Worm (Caenorhabditis elegans) whole organism, late embryonic: ENCODE results near the gene sshk-1.
A peak's percentile ranks its signal among the peaks of the same experiment; 100 is the strongest.

Experiments used
- C08G9.2 ChIP-seq: sonication (generic microtip); optimal IDR thresholded peaks from 2 replicates; lab custom pipeline; 2016; ENCODE audit warnings: mild to moderate bottlenecking, missing genetic modification characterization, moderate library complexity, missing compliant biosample characterization
- K02D7.2 ChIP-seq: sonication (generic microtip); optimal IDR thresholded peaks from 2 replicates; lab custom pipeline; 2017; ENCODE audit warnings: mild to moderate bottlenecking, missing genetic modification characterization, missing compliant biosample characterization
- K09A11.1 ChIP-seq: sonication (generic microtip); optimal IDR thresholded peaks from 2 replicates; lab custom pipeline; 2017; ENCODE audit warnings: antibody characterized with exemption, mild to moderate bottlenecking, missing genetic modification characterization, missing compliant biosample characterization; ENCODE audit not compliant: insufficient read depth
- T23F11.4 ChIP-seq: fragments of 200-800 bp; sonication (Bioruptor generic); optimal IDR thresholded peaks from 2 replicates; lab custom pipeline; 2018; ENCODE audit warnings: mild to moderate bottlenecking, missing genetic modification characterization, missing compliant biosample characterization
- ahr-1 ChIP-seq: sonication (generic microtip); optimal IDR thresholded peaks from 2 replicates; lab custom pipeline; 2016; ENCODE audit warnings: missing genetic modification characterization, missing compliant biosample characterization
- ceh-14 ChIP-seq: sonication (generic microtip); optimal IDR thresholded peaks from 2 replicates; lab custom pipeline; 2016; ENCODE audit warnings: missing genotype, missing genetic modification characterization, missing compliant biosample characterization
- ceh-22 ChIP-seq: sonication (generic microtip); optimal IDR thresholded peaks from 2 replicates; lab custom pipeline; 2017; ENCODE audit warnings: missing biosample characterization, missing genetic modification characterization
- ceh-24 ChIP-seq: sonication (generic microtip); optimal IDR thresholded peaks from 2 replicates; lab custom pipeline; 2016; ENCODE audit warnings: mild to moderate bottlenecking, missing genetic modification characterization, missing compliant biosample characterization
- ceh-31 ChIP-seq: sonication (generic microtip); optimal IDR thresholded peaks from 2 replicates; lab custom pipeline; 2016; ENCODE audit warnings: missing genetic modification characterization, missing compliant biosample characterization
- ceh-34 ChIP-seq: sonication (generic microtip); optimal IDR thresholded peaks from 2 replicates; lab custom pipeline; 2016; ENCODE audit warnings: mild to moderate bottlenecking, missing genetic modification characterization, missing compliant biosample characterization
- ceh-48 ChIP-seq: sonication (generic microtip); optimal IDR thresholded peaks from 2 replicates; lab custom pipeline; 2016; ENCODE audit warnings: missing genetic modification characterization, inconsistent platforms, missing compliant biosample characterization
- ceh-6 ChIP-seq: fragments of 200-800 bp; sonication (Bioruptor generic); optimal IDR thresholded peaks from 2 replicates; lab custom pipeline; 2018; ENCODE audit warnings: mild to moderate bottlenecking, missing genetic modification characterization, missing compliant biosample characterization
- dmd-4 ChIP-seq: sonication (generic microtip); optimal IDR thresholded peaks from 2 replicates; lab custom pipeline; 2016; ENCODE audit warnings: borderline replicate concordance, missing genetic modification characterization, missing compliant biosample characterization
- dve-1 ChIP-seq: sonication (generic microtip); optimal IDR thresholded peaks from 2 replicates; lab custom pipeline; 2017; ENCODE audit warnings: antibody characterized with exemption, mild to moderate bottlenecking, missing genetic modification characterization, missing compliant biosample characterization
- elt-4 ChIP-seq: sonication (generic microtip); optimal IDR thresholded peaks from 2 replicates; lab custom pipeline; 2016; ENCODE audit warnings: missing genetic modification characterization, missing compliant biosample characterization
- ets-4 ChIP-seq: sonication (generic microtip); optimal IDR thresholded peaks from 2 replicates; lab custom pipeline; 2016; ENCODE audit warnings: missing genetic modification characterization, missing compliant biosample characterization
- eyg-1 ChIP-seq: sonication (generic microtip); optimal IDR thresholded peaks from 2 replicates; lab custom pipeline; 2016; ENCODE audit warnings: missing genotype, missing genetic modification characterization, missing compliant biosample characterization
- fkh-6 ChIP-seq: sonication (generic microtip); optimal IDR thresholded peaks from 2 replicates; lab custom pipeline; 2016; ENCODE audit warnings: missing genetic modification characterization, missing compliant biosample characterization
- gmeb-2 ChIP-seq: sonication (generic microtip); optimal IDR thresholded peaks from 2 replicates; lab custom pipeline; 2016; ENCODE audit warnings: missing genetic modification characterization, inconsistent platforms, missing compliant biosample characterization
- hlh-13 ChIP-seq: fragments of 200-800 bp; sonication (Bioruptor generic); optimal IDR thresholded peaks from 2 replicates; lab custom pipeline; 2018; ENCODE audit warnings: mild to moderate bottlenecking, missing genetic modification characterization, missing compliant biosample characterization
- hlh-15 ChIP-seq: sonication (generic microtip); optimal IDR thresholded peaks from 2 replicates; lab custom pipeline; 2016; ENCODE audit warnings: missing genetic modification characterization, missing compliant biosample characterization
- hlh-30 ChIP-seq: sonication (generic microtip); optimal IDR thresholded peaks from 2 replicates; lab custom pipeline; 2017; ENCODE audit warnings: antibody characterized with exemption, missing genetic modification characterization, missing compliant biosample characterization; ENCODE audit not compliant: insufficient read depth
- lim-6 ChIP-seq: sonication (generic microtip); optimal IDR thresholded peaks from 2 replicates; lab custom pipeline; 2016; ENCODE audit warnings: missing genetic modification characterization, missing compliant biosample characterization
- madf-2 ChIP-seq: sonication (generic microtip); optimal IDR thresholded peaks from 2 replicates; lab custom pipeline; 2017; ENCODE audit warnings: missing genetic modification characterization, missing compliant biosample characterization
- nfya-1 ChIP-seq: sonication (generic microtip); optimal IDR thresholded peaks from 2 replicates; lab custom pipeline; 2017; ENCODE audit warnings: missing genetic modification characterization, mild to moderate bottlenecking, missing compliant biosample characterization, antibody characterized with exemption, moderate library complexity
- odd-2 ChIP-seq: sonication (generic microtip); optimal IDR thresholded peaks from 2 replicates; lab custom pipeline; 2017; ENCODE audit warnings: antibody characterized with exemption, mild to moderate bottlenecking, missing genetic modification characterization, missing compliant biosample characterization
- pax-1 ChIP-seq: fragments of 150-350 bp; optimal IDR thresholded peaks from 2 replicates; lab custom pipeline; 2014; ENCODE audit warnings: missing biosample characterization, missing genetic modification characterization
- pha-2 ChIP-seq: sonication (generic microtip); optimal IDR thresholded peaks from 2 replicates; lab custom pipeline; 2017; ENCODE audit warnings: mild to moderate bottlenecking, missing genetic modification characterization, missing compliant biosample characterization
- pha-4 ChIP-seq: fragments of 150-350 bp; optimal IDR thresholded peaks from 2 replicates; lab custom pipeline; 2018; ENCODE audit warnings: missing biosample characterization, missing genetic modification reagents, missing genetic modification characterization
- pqm-1 ChIP-seq: sonication (generic microtip); optimal IDR thresholded peaks from 2 replicates; lab custom pipeline; 2016; ENCODE audit warnings: missing genetic modification characterization, missing compliant biosample characterization
- ref-2 ChIP-seq: sonication (generic microtip); optimal IDR thresholded peaks from 2 replicates; lab custom pipeline; 2016; ENCODE audit warnings: missing genetic modification characterization, missing compliant biosample characterization
- rnt-1 ChIP-seq: sonication (generic microtip); optimal IDR thresholded peaks from 2 replicates; lab custom pipeline; 2016; ENCODE audit warnings: missing genetic modification characterization, missing compliant biosample characterization
- sdc-2 ChIP-seq: sonication (generic microtip); optimal IDR thresholded peaks from 2 replicates; lab custom pipeline; 2016; ENCODE audit warnings: missing genotype, missing genetic modification characterization, missing compliant biosample characterization
- sox-2 ChIP-seq: fragments of 200-800 bp; sonication (Bioruptor generic); IDR thresholded peaks from 2 replicates; pipeline ENCODE4 v1.3.6; 2022; ENCODE audit warnings: missing genetic modification reagents, missing genetic modification characterization, missing compliant biosample characterization
- tbx-2 ChIP-seq: sonication (generic microtip); optimal IDR thresholded peaks from 2 replicates; lab custom pipeline; 2016; ENCODE audit warnings: missing genetic modification characterization, missing compliant biosample characterization
- tbx-7 ChIP-seq: sonication (generic microtip); optimal IDR thresholded peaks from 2 replicates; lab custom pipeline; 2016; ENCODE audit warnings: missing genotype, missing genetic modification characterization, missing compliant biosample characterization
- ttx-3 ChIP-seq: sonication (generic microtip); optimal IDR thresholded peaks from 2 replicates; lab custom pipeline; 2016; ENCODE audit warnings: missing genetic modification reagents, missing genetic modification characterization, missing compliant biosample characterization
- unc-3 ChIP-seq, 2 experiments: fragments of 200-800 bp in 1 of 2; sonication (Bioruptor generic) in 1 of 2; sonication (generic microtip) in 1 of 2; conservative IDR thresholded peaks in 1 of 2; optimal IDR thresholded peaks in 1 of 2; 2 replicates each; pipeline versions ENCODE4 v1.3.6 to Lab custom; 2016 to 2022; ENCODE audit warnings: missing compliant biosample characterization in 2 of 2, missing genetic modification characterization in 2 of 2, missing genetic modification reagents in 1 of 2
- unc-42 ChIP-seq: sonication (generic microtip); optimal IDR thresholded peaks from 2 replicates; lab custom pipeline; 2016; ENCODE audit warnings: missing genotype, missing genetic modification characterization, missing compliant biosample characterization
- unc-55 ChIP-seq: sonication (generic microtip); optimal IDR thresholded peaks from 2 replicates; lab custom pipeline; 2017; ENCODE audit warnings: missing biosample characterization, missing genetic modification reagents, missing genetic modification characterization
- unc-86 ChIP-seq: sonication (generic microtip); optimal IDR thresholded peaks from 2 replicates; lab custom pipeline; 2016; ENCODE audit warnings: missing genetic modification characterization, missing compliant biosample characterization

sshk-1 gene

ce11 chrV:20837765-20838164, 21.8 kb downstream of the sshk-1 start, which contains the start of gene mrps-12:
Gene mrps-12 (plus strand): TSS chrV:20838080.
- TF ChIP-seq nfya-1 (tag; lab: Kevin White, UChicago) (peak; percentile 1), ahr-1 (tag; lab: Kevin White, UChicago) (no peak)

ce11 chrV:20838565-20838964, 22.6 kb downstream of the sshk-1 start, which contains the start of gene exos-7:
Gene exos-7 (plus strand): TSS chrV:20838865.
- TF ChIP-seq hlh-15 (tag; lab: Kevin White, UChicago) (no peak), hlh-30 (no peak), gmeb-2 (no peak)

ce11 chrV:20839307-20839909, 23.5 kb downstream of the sshk-1 start:
- TF ChIP-seq tbx-7 (peak; percentile 4), ceh-34 (tag; lab: Kevin White, UChicago) (peak; percentile 10), C08G9.2 (peak; percentile 63), ceh-31 (tag; lab: Kevin White, UChicago) (peak; percentile 62), ref-2 (tag; lab: Kevin White, UChicago) (peak; percentile 49), tbx-2 (tag; lab: Kevin White, UChicago) (peak; percentile 35), rnt-1 (peak; percentile 11)

ce11 chrV:20841484-20841883, 25.5 kb downstream of the sshk-1 start:
- TF ChIP-seq ttx-3 (no peak), ceh-14 (no peak), ceh-24 (tag; lab: Kevin White, UChicago) (no peak), fkh-6 (tag; lab: Kevin White, UChicago) (no peak), T23F11.4 (GFP tag; lab: Kevin White, UChicago) (no peak), rnt-1 (no peak), ref-2 (tag; lab: Kevin White, UChicago) (no peak), K02D7.2 (tag; lab: Kevin White, UChicago) (no peak), ets-4 (no peak), ceh-48 (tag; lab: Kevin White, UChicago) (no peak)
- TF ChIP-seq, all 69 proteins: peak for 0

ce11 chrV:20845524-20846208, 29.7 kb downstream of the sshk-1 start, which contains the start of the genes F31D4.2 and fkb-6:
Gene F31D4.2 (minus strand): TSS chrV:20845546.
Gene fkb-6 (plus strand): TSS chrV:20846158.
- TF ChIP-seq hlh-15 (tag; lab: Kevin White, UChicago), result no peak
- peak; percentile 53 for TF ChIP-seq tbx-2 (tag; lab: Kevin White, UChicago)
- TF ChIP-seq hlh-13 (GFP tag; lab: Kevin White, UChicago), result no peak
- peak; percentile 37 for TF ChIP-seq unc-42 (tag; lab: Kevin White, UChicago)
- no peak for TF ChIP-seq ahr-1 (tag; lab: Kevin White, UChicago)
- no peak for TF ChIP-seq pha-4 (tag; lab: Kevin White, UChicago)
- TF ChIP-seq unc-55 (GFP tag; lab: Kevin White, UChicago), result peak; percentile 63
- no peak for TF ChIP-seq madf-2 (tag; lab: Kevin White, UChicago)
- no peak for TF ChIP-seq ets-4
- TF ChIP-seq K09A11.1 (tag; lab: Kevin White, UChicago), result no peak
- TF ChIP-seq pax-1 (tag; lab: Kevin White, UChicago), result peak; percentile 8
- no peak for TF ChIP-seq ref-2 (tag; lab: Kevin White, UChicago)
- TF ChIP-seq hlh-30, result peak; percentile 22
- TF ChIP-seq lim-6 (tag; lab: Kevin White, UChicago), result no peak
- TF ChIP-seq pqm-1 (tag; lab: Kevin White, UChicago), result no peak
- TF ChIP-seq dve-1 (tag; lab: Kevin White, UChicago), result peak; percentile 42
- TF ChIP-seq ceh-6 (GFP tag; lab: Kevin White, UChicago), result no peak
- no peak for TF ChIP-seq elt-4 (tag; lab: Kevin White, UChicago)
- TF ChIP-seq ceh-14, result no peak
- no peak for TF ChIP-seq odd-2
- no peak for TF ChIP-seq eyg-1 (tag; lab: Kevin White, UChicago)
- TF ChIP-seq unc-3 (GFP tag; conservative IDR thresholded peaks at IDR 0.05; lab: Robert Waterston, UW), result no peak
- TF ChIP-seq unc-3 (tag; optimal IDR thresholded peaks at IDR 0.05; lab: Kevin White, UChicago), result no peak
- no peak for TF ChIP-seq dmd-4 (tag; lab: Kevin White, UChicago)
- no peak for TF ChIP-seq ceh-22
- TF ChIP-seq unc-86 (tag; lab: Kevin White, UChicago), result peak; percentile 3
- peak; percentile 1; the same call in 1 of the 2 replicates for TF ChIP-seq sox-2
- peak; percentile 4 for TF ChIP-seq pha-2 (tag; lab: Kevin White, UChicago)
- peak; percentile 89 for TF ChIP-seq ceh-48 (tag; lab: Kevin White, UChicago)
- no peak for TF ChIP-seq sdc-2 (tag; lab: Kevin White, UChicago)
- no peak for TF ChIP-seq fkh-6 (tag; lab: Kevin White, UChicago)
- TF ChIP-seq ceh-24 (tag; lab: Kevin White, UChicago), result no peak
